Worm (Caenorhabditis elegans) whole organism, L4 larva: ENCODE data around the gene T16G12.7.

Experiments
- F44E2.7 ChIP-seq: fragments of 200-800 bp; sonication (Bioruptor generic); IDR thresholded peaks from 2 replicates; pipeline ENCODE4 v2.1.2; 2022; ENCODE audit warnings: missing genetic modification characterization, missing compliant biosample characterization
- Y48G9A.11 ChIP-seq: fragments of 200-800 bp; sonication (Bioruptor generic); IDR thresholded peaks from 2 replicates; pipeline ENCODE4 v1.3.6; 2022; ENCODE audit warnings: missing genetic modification reagents, missing genetic modification characterization, missing compliant biosample characterization
- aha-1 ChIP-seq: fragments of 150-350 bp; peaks from one replicate; lab custom pipeline; 2014; ENCODE audit warnings: missing biosample characterization, missing genetic modification characterization
- egl-27 ChIP-seq: sonication (generic microtip); optimal IDR thresholded peaks from 3 replicates; lab custom pipeline; 2017; ENCODE audit warnings: missing biosample characterization, missing genetic modification reagents, missing genetic modification characterization
- jun-1 ChIP-seq: fragments of 150-350 bp; optimal IDR thresholded peaks from 2 replicates; lab custom pipeline; 2014; ENCODE audit warnings: missing biosample characterization, missing genetic modification reagents, missing genetic modification characterization
- nhr-11 ChIP-seq: fragments of 150-350 bp; optimal IDR thresholded peaks from 2 replicates; lab custom pipeline; 2014; ENCODE audit warnings: missing biosample characterization, missing genetic modification characterization
- skn-1 ChIP-seq: fragments of 150-350 bp; optimal IDR thresholded peaks from 2 replicates; lab custom pipeline; 2014; ENCODE audit warnings: missing biosample characterization, missing genetic modification characterization

DNA sequence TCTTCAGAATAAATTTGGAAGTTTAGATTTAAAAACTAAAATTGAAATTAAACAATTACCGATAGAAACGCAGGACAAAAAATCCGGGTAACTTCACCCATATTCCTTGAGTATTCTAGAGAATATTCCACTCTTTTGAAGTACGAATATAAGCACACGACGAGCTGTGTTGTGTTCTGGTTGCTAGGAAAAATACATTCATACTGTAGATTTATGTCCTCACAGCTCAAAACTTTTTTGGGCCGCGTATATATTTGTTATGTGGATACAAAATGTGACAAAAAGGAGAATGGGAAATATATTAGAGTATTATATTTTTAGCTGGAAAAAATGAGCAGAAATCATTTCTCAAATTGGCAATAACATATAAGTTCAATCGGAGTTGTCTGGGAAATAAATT lies 6.7 kb downstream of the T16G12.7 start, which contains the start of gene M04D8.5:
- TF ChIP-seq aha-1 (no peak), egl-27 (tag; lab: Kevin White, UChicago) (no peak), skn-1 (tag; lab: Kevin White, UChicago) (no peak), F44E2.7 (no peak), nhr-11 (tag; lab: Kevin White, UChicago) (no peak), Y48G9A.11 (no peak), jun-1 (tag; lab: Kevin White, UChicago) (no peak)
